Worm (Caenorhabditis elegans) whole organism, mixed stage, embryonic: ENCODE results near the gene cest-1.1.

Source experiments
- bed-3 ChIP-seq: fragments of 200-800 bp; sonication (Bioruptor generic); optimal IDR thresholded peaks from 3 replicates; lab custom pipeline; 2018; ENCODE audit warnings: mild to moderate bottlenecking, missing genetic modification characterization, moderate library complexity, missing compliant biosample characterization
- blmp-1 ChIP-seq: fragments of 150-350 bp; optimal IDR thresholded peaks from 2 replicates; lab custom pipeline; 2014; ENCODE audit warnings: missing biosample characterization, missing genetic modification characterization
- ceh-39 ChIP-seq: fragments of 150-350 bp; optimal IDR thresholded peaks from 2 replicates; lab custom pipeline; 2014; ENCODE audit warnings: missing biosample characterization, missing genetic modification characterization
- ceh-83 ChIP-seq: fragments of 200-800 bp; sonication (Bioruptor generic); optimal IDR thresholded peaks from 2 replicates; lab custom pipeline; 2018; ENCODE audit warnings: mild to moderate bottlenecking, missing genetic modification characterization, missing compliant biosample characterization
- ces-1 ChIP-seq: fragments of 150-350 bp; optimal IDR thresholded peaks from 2 replicates; lab custom pipeline; 2014; ENCODE audit warnings: missing biosample characterization, missing genetic modification reagents, missing genetic modification characterization
- cnd-1 ChIP-seq: fragments of 200-800 bp; sonication (Bioruptor generic); optimal IDR thresholded peaks from 2 replicates; lab custom pipeline; 2018; ENCODE audit warnings: mild to moderate bottlenecking, missing genetic modification characterization, missing compliant biosample characterization
- drap-1 ChIP-seq: fragments of 200-800 bp; sonication (Bioruptor generic); optimal IDR thresholded peaks from 3 replicates; lab custom pipeline; 2018; ENCODE audit warnings: mild to moderate bottlenecking, missing genetic modification characterization, missing compliant biosample characterization
- elt-1 ChIP-seq: sonication (generic microtip); optimal IDR thresholded peaks from 2 replicates; lab custom pipeline; 2017; ENCODE audit warnings: missing genetic modification characterization, mild to moderate bottlenecking, missing compliant biosample characterization, antibody characterized with exemption, moderate library complexity, borderline replicate concordance; ENCODE audit not compliant: insufficient read depth
- elt-3 ChIP-seq: fragments of 150-350 bp; optimal IDR thresholded peaks from 2 replicates; lab custom pipeline; 2014; ENCODE audit warnings: missing biosample characterization, missing genetic modification characterization
- flh-1 ChIP-seq: fragments of 200-800 bp; sonication (Bioruptor generic); optimal IDR thresholded peaks from 2 replicates; lab custom pipeline; 2018; ENCODE audit warnings: mild to moderate bottlenecking, missing genetic modification characterization, moderate library complexity, missing compliant biosample characterization
- ham-2 ChIP-seq: fragments of 200-800 bp; sonication (Bioruptor generic); optimal IDR thresholded peaks from 2 replicates; lab custom pipeline; 2018; ENCODE audit warnings: mild to moderate bottlenecking, missing genetic modification characterization, missing compliant biosample characterization
- hlh-1 ChIP-seq: fragments of 150-350 bp; optimal IDR thresholded peaks from 2 replicates; lab custom pipeline; 2014; ENCODE audit warnings: missing biosample characterization, missing genetic modification reagents, missing genetic modification characterization
- lin-13 ChIP-seq: fragments of 150-350 bp; optimal IDR thresholded peaks from 2 replicates; lab custom pipeline; 2014; ENCODE audit warnings: missing biosample characterization, missing genetic modification characterization
- lin-32 ChIP-seq: fragments of 200-800 bp; sonication (Bioruptor generic); optimal IDR thresholded peaks from 2 replicates; lab custom pipeline; 2018; ENCODE audit warnings: mild to moderate bottlenecking, missing genetic modification characterization, missing compliant biosample characterization
- lsy-2 ChIP-seq: fragments of 150-350 bp; optimal IDR thresholded peaks from 2 replicates; lab custom pipeline; 2014; ENCODE audit warnings: missing biosample characterization, missing genetic modification characterization
- mab-5 ChIP-seq: fragments of 150-350 bp; optimal IDR thresholded peaks from 2 replicates; lab custom pipeline; 2014; ENCODE audit warnings: missing biosample characterization, missing genetic modification characterization
- mep-1 ChIP-seq: fragments of 150-350 bp; optimal IDR thresholded peaks from 2 replicates; lab custom pipeline; 2017; ENCODE audit warnings: missing biosample characterization, missing genetic modification reagents, missing genetic modification characterization, inconsistent platforms
- mls-2 ChIP-seq: sonication (generic microtip); optimal IDR thresholded peaks from 2 replicates; lab custom pipeline; 2016; ENCODE audit warnings: mild to moderate bottlenecking, missing genetic modification characterization, moderate library complexity, missing compliant biosample characterization
- nhr-12 ChIP-seq: fragments of 150-350 bp; optimal IDR thresholded peaks from 2 replicates; lab custom pipeline; 2014; ENCODE audit warnings: missing biosample characterization, missing genetic modification characterization
- nhr-2 ChIP-seq: fragments of 150-350 bp; optimal IDR thresholded peaks from 2 replicates; lab custom pipeline; 2014; ENCODE audit warnings: missing biosample characterization, missing genetic modification characterization
- nhr-237 ChIP-seq: fragments of 150-350 bp; optimal IDR thresholded peaks from 2 replicates; lab custom pipeline; 2014; ENCODE audit warnings: missing biosample characterization, missing genetic modification characterization
- nhr-28 ChIP-seq: fragments of 150-350 bp; optimal IDR thresholded peaks from 2 replicates; lab custom pipeline; 2014; ENCODE audit warnings: missing biosample characterization, missing genetic modification characterization
- nhr-76 ChIP-seq: sonication (generic microtip); optimal IDR thresholded peaks from 2 replicates; lab custom pipeline; 2017; ENCODE audit warnings: missing biosample characterization, missing genetic modification characterization
- sem-2 ChIP-seq: fragments of 200-800 bp; sonication (Bioruptor generic); optimal IDR thresholded peaks from 2 replicates; lab custom pipeline; 2018; ENCODE audit warnings: mild to moderate bottlenecking, missing genetic modification characterization, missing compliant biosample characterization
- snpc-4 ChIP-seq: fragments of 150-350 bp; optimal IDR thresholded peaks from 2 replicates; lab custom pipeline; 2014; ENCODE audit warnings: missing biosample characterization, missing genetic modification characterization
- tbx-8 ChIP-seq: fragments of 200-800 bp; sonication (Bioruptor generic); optimal IDR thresholded peaks from 2 replicates; lab custom pipeline; 2018; ENCODE audit warnings: mild to moderate bottlenecking, missing genetic modification characterization, moderate library complexity, missing compliant biosample characterization
- unc-120 ChIP-seq: sonication (generic microtip); optimal IDR thresholded peaks from 2 replicates; lab custom pipeline; 2017; ENCODE audit warnings: missing genetic modification characterization, missing compliant biosample characterization; ENCODE audit not compliant: poor library complexity, severe bottlenecking
- unc-39 ChIP-seq: fragments of 150-350 bp; optimal IDR thresholded peaks from 2 replicates; lab custom pipeline; 2014; ENCODE audit warnings: missing biosample characterization, missing genetic modification characterization
- unc-62 ChIP-seq: fragments of 150-350 bp; optimal IDR thresholded peaks from 2 replicates; lab custom pipeline; 2014; ENCODE audit warnings: missing biosample characterization, missing genetic modification reagents, missing genetic modification characterization
- zip-8 ChIP-seq: fragments of 150-350 bp; optimal IDR thresholded peaks from 2 replicates; lab custom pipeline; 2014; ENCODE audit warnings: missing biosample characterization, missing genetic modification characterization
- ztf-11 ChIP-seq: fragments of 150-350 bp; optimal IDR thresholded peaks from 2 replicates; lab custom pipeline; 2014; ENCODE audit warnings: missing biosample characterization, missing genetic modification characterization

Gene cest-1.1

DNA sequence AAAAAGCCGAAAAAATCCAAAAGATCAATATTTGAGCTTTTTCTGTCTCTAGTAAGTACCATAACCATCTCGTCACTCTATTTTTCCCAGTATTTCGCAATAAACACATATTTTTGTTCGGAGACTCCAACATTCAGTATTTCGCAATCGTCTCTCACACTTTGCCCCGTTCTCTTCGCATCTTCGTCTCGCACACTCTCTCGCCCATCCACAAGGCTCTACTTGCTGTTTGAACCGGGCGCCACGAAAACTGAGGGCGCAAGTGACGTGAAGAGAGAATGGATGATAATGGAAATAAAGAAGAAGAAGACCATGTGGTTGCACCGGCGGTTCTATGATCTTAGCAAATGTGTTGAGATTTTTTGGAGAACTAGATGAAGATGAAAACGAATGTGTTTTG lies 33.6 kb upstream of the cest-1.1 start:
- TF ChIP-seq ces-1 (GFP tag; lab: Kevin White, UChicago) (peak; percentile 17), unc-62 (GFP tag; lab: Kevin White, UChicago) (peak; percentile 46), elt-1 (tag; lab: Kevin White, UChicago) (no peak), mep-1 (tag; lab: Kevin White, UChicago) (peak; percentile 11), lin-13 (tag; lab: Kevin White, UChicago) (no peak), nhr-237 (tag; lab: Kevin White, UChicago) (peak; percentile 84), elt-3 (peak; percentile 76)

- TF ChIP-seq ceh-83 (GFP tag; lab: Kevin White, UChicago) (no peak), mep-1 (tag; lab: Kevin White, UChicago) (no peak), nhr-237 (tag; lab: Kevin White, UChicago) (no peak), bed-3 (GFP tag; lab: Kevin White, UChicago) (no peak), snpc-4 (tag; lab: Kevin White, UChicago) (no peak), sem-2 (GFP tag; lab: Kevin White, UChicago) (no peak), drap-1 (GFP tag; lab: Kevin White, UChicago) (no peak), mab-5 (no peak), ztf-11 (no peak), unc-39 (tag; lab: Kevin White, UChicago) (no peak), elt-3 (no peak), cnd-1 (tag; lab: Kevin White, UChicago) (no peak), lin-32 (GFP tag; lab: Kevin White, UChicago) (no peak), ceh-39 (no peak), hlh-1 (tag; lab: Kevin White, UChicago) (no peak), nhr-12 (tag; lab: Kevin White, UChicago) (no peak)
Measured at ce11 chrV:14197651-14198050, 31.1 kb upstream of the cest-1.1 start.

- TF ChIP-seq nhr-76 (tag; lab: Kevin White, UChicago) (no peak), unc-120 (tag; lab: Kevin White, UChicago) (no peak), mep-1 (tag; lab: Kevin White, UChicago) (no peak), nhr-28 (tag; lab: Kevin White, UChicago) (no peak), lin-32 (GFP tag; lab: Kevin White, UChicago) (no peak)
Measured at ce11 chrV:14194514-14194913, 28.0 kb upstream of the cest-1.1 start.

- TF ChIP-seq blmp-1 (tag; lab: Kevin White, UChicago) (peak; percentile 65), lin-13 (tag; lab: Kevin White, UChicago) (no peak), bed-3 (GFP tag; lab: Kevin White, UChicago) (no peak), hlh-1 (tag; lab: Kevin White, UChicago) (peak; percentile 73), nhr-76 (tag; lab: Kevin White, UChicago) (no peak), elt-3 (peak; percentile 4), mls-2 (peak; percentile 11), mab-5 (no peak), mep-1 (tag; lab: Kevin White, UChicago) (peak; percentile 23), cnd-1 (tag; lab: Kevin White, UChicago) (no peak), unc-62 (GFP tag; lab: Kevin White, UChicago) (no peak), ces-1 (GFP tag; lab: Kevin White, UChicago) (peak; percentile 58), lsy-2 (tag; lab: Kevin White, UChicago) (peak; percentile 35), lin-32 (GFP tag; lab: Kevin White, UChicago) (no peak)
Measured at ce11 chrV:14193451-14193850, 26.9 kb upstream of the cest-1.1 start, which contains the start of gene atfs-1. TSS of gene atfs-1 (plus strand) at chrV:14193663.

DNA sequence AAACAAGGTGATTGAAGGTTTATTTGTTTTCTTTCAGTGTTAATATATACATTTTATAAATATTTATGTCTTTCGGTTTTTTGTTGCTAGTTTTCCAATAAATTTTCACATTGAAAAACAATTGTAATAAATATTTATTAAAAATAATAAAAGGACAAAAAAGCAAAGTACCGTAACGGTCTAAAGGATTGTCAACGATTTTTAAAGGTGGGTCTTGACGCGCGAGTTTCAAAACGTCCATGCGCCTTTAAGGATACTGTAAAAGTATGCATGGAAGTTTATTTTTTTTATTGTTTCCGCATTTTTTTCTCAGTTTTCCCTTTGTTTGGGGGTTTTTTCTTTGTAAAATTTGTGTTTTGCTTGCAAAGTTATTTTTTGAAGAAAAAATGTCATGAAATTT lies 26.3 kb upstream of the cest-1.1 start:
- TF ChIP-seq tbx-8 (GFP tag; lab: Kevin White, UChicago) (no peak), nhr-237 (tag; lab: Kevin White, UChicago) (no peak), ceh-39 (no peak), nhr-2 (tag; lab: Kevin White, UChicago) (no peak), unc-62 (GFP tag; lab: Kevin White, UChicago) (no peak), unc-120 (tag; lab: Kevin White, UChicago) (no peak)

DNA sequence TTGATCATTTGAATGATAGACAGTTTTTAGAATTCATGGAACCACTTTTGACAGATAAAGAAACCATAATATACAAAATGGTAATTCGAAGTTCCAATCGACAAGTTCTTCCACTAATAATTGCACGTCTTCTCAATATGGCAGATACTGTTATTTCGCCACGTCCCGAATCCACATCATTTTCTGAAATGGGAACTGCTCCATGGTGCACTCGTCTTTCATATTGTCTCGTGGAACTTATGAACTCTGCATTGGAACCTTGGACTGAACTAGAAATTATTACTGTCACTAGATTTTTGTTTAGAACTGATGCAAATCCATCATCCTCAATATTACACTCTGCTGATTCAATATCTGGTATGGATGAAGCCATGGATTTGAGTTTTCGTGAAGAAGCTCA lies 20.6 kb upstream of the cest-1.1 start:
- no peak for TF ChIP-seq elt-3
- TF ChIP-seq zip-8, result no peak
- no peak for TF ChIP-seq ham-2 (GFP tag; lab: Kevin White, UChicago)
- no peak for TF ChIP-seq flh-1
- no peak for TF ChIP-seq sem-2 (GFP tag; lab: Kevin White, UChicago)
- no peak for TF ChIP-seq unc-62 (GFP tag; lab: Kevin White, UChicago)
- TF ChIP-seq nhr-237 (tag; lab: Kevin White, UChicago), result no peak
- no peak for TF ChIP-seq cnd-1 (tag; lab: Kevin White, UChicago)
- no peak for TF ChIP-seq bed-3 (GFP tag; lab: Kevin White, UChicago)
- TF ChIP-seq mls-2, result no peak
- no peak for TF ChIP-seq elt-1 (tag; lab: Kevin White, UChicago)
- no peak for TF ChIP-seq unc-39 (tag; lab: Kevin White, UChicago)
